Fruit fly (Drosophila melanogaster) whole organism, adult: ENCODE results near the gene SCaMC.

ENCODE experiments used
- CG12768 ChIP-seq: fragments of 200-800 bp; sonication (Bioruptor generic); optimal IDR thresholded peaks from 2 replicates; lab custom pipeline; 2017; ENCODE audit warnings: missing biosample characterization, missing genetic modification characterization, mild to moderate bottlenecking, moderate library complexity, missing genetic modification reagents
- CG1620 ChIP-seq: fragments of 200-800 bp; sonication (Bioruptor generic); optimal IDR thresholded peaks from 2 replicates; lab custom pipeline; 2016; ENCODE audit warnings: missing biosample characterization, missing genetic modification characterization
- CG33017 ChIP-seq: fragments of 200-800 bp; sonication (Bioruptor generic); optimal IDR thresholded peaks from 2 replicates; lab custom pipeline; 2018; ENCODE audit warnings: missing biosample characterization, mild to moderate bottlenecking, missing genetic modification characterization, moderate library complexity
- Mnt ChIP-seq: fragments of 200-800 bp; sonication (Bioruptor generic); optimal IDR thresholded peaks from 2 replicates; lab custom pipeline; 2016; ENCODE audit warnings: missing biosample characterization, mild to moderate bottlenecking, missing genetic modification characterization
- bab1 ChIP-seq: fragments of 200-800 bp; sonication (Bioruptor generic); optimal IDR thresholded peaks from 3 replicates; lab custom pipeline; 2019; ENCODE audit warnings: missing biosample characterization, mild to moderate bottlenecking, missing genetic modification characterization, moderate library complexity
- toe ChIP-seq: fragments of 200-800 bp; sonication (Bioruptor generic); optimal IDR thresholded peaks from 2 replicates; lab custom pipeline; 2016; ENCODE audit warnings: missing biosample characterization, missing genetic modification characterization

Gene SCaMC

dm6 chr3L:12363729-12364128 lies 50.9 kb downstream of the SCaMC start:
- TF ChIP-seq CG33017 (no peak), Mnt (GFP tag; lab: Kevin White, UChicago) (no peak), toe (GFP tag; lab: Kevin White, UChicago) (no peak), CG12768 (GFP tag; lab: Kevin White, UChicago) (no peak), CG1620 (GFP tag; lab: Kevin White, UChicago) (no peak), bab1 (GFP tag; lab: Kevin White, UChicago) (no peak)
